Fruit fly (Drosophila melanogaster) whole organism, adult: ENCODE results near the gene CG43056.

Experiments
- CG11617 ChIP-seq: fragments of 200-800 bp; sonication (Bioruptor generic); optimal IDR thresholded peaks from 2 replicates; lab custom pipeline; 2017; ENCODE audit warnings: mild to moderate bottlenecking, missing biosample characterization, missing genetic modification reagents, missing genetic modification characterization
- CG12768 ChIP-seq: fragments of 200-800 bp; sonication (Bioruptor generic); optimal IDR thresholded peaks from 2 replicates; lab custom pipeline; 2017; ENCODE audit warnings: missing biosample characterization, missing genetic modification characterization, mild to moderate bottlenecking, moderate library complexity, missing genetic modification reagents
- CG14711 ChIP-seq: fragments of 200-800 bp; sonication (Bioruptor generic); optimal IDR thresholded peaks from 2 replicates; lab custom pipeline; 2018; ENCODE audit warnings: missing biosample characterization, mild to moderate bottlenecking, missing genetic modification characterization, moderate library complexity
- CG1620 ChIP-seq: fragments of 200-800 bp; sonication (Bioruptor generic); optimal IDR thresholded peaks from 2 replicates; lab custom pipeline; 2016; ENCODE audit warnings: missing biosample characterization, missing genetic modification characterization
- CG33017 ChIP-seq: fragments of 200-800 bp; sonication (Bioruptor generic); optimal IDR thresholded peaks from 2 replicates; lab custom pipeline; 2018; ENCODE audit warnings: missing biosample characterization, mild to moderate bottlenecking, missing genetic modification characterization, moderate library complexity
- CG5204 ChIP-seq: fragments of 200-800 bp; sonication (Bioruptor generic); optimal IDR thresholded peaks from 2 replicates; lab custom pipeline; 2016; ENCODE audit warnings: missing biosample characterization, missing genetic modification characterization
- CG7045 ChIP-seq: fragments of 200-800 bp; sonication (Bioruptor generic); optimal IDR thresholded peaks from 2 replicates; lab custom pipeline; 2017; ENCODE audit warnings: missing biosample characterization, mild to moderate bottlenecking, missing genetic modification characterization
- CG7101 ChIP-seq: fragments of 200-800 bp; sonication (Bioruptor generic); optimal IDR thresholded peaks from 2 replicates; lab custom pipeline; 2018; ENCODE audit warnings: missing biosample characterization, mild to moderate bottlenecking, missing genetic modification characterization, moderate library complexity
- Clk ChIP-seq: fragments of 200-800 bp; sonication (Bioruptor generic); optimal IDR thresholded peaks from 2 replicates; lab custom pipeline; 2017; ENCODE audit warnings: missing biosample characterization, missing genetic modification characterization
- Crg-1 ChIP-seq: fragments of 200-800 bp; sonication (Bioruptor generic); optimal IDR thresholded peaks from 2 replicates; lab custom pipeline; 2016; ENCODE audit warnings: missing biosample characterization, missing genetic modification characterization
- Hr96 ChIP-seq: fragments of 200-800 bp; sonication (Bioruptor generic); optimal IDR thresholded peaks from 2 replicates; lab custom pipeline; 2016; ENCODE audit warnings: missing biosample characterization, missing genetic modification characterization
- Mnt ChIP-seq: fragments of 200-800 bp; sonication (Bioruptor generic); optimal IDR thresholded peaks from 2 replicates; lab custom pipeline; 2016; ENCODE audit warnings: missing biosample characterization, mild to moderate bottlenecking, missing genetic modification characterization
- bab1 ChIP-seq: fragments of 200-800 bp; sonication (Bioruptor generic); optimal IDR thresholded peaks from 3 replicates; lab custom pipeline; 2019; ENCODE audit warnings: missing biosample characterization, mild to moderate bottlenecking, missing genetic modification characterization, moderate library complexity
- cic ChIP-seq: fragments of 200-800 bp; sonication (Bioruptor generic); optimal IDR thresholded peaks from 2 replicates; lab custom pipeline; 2017; ENCODE audit warnings: missing biosample characterization, mild to moderate bottlenecking, missing genetic modification characterization, moderate library complexity
- cnc ChIP-seq, 2 experiments: fragments of >200 bp; optimal IDR thresholded peaks; 2 replicates each; lab custom pipeline; 2017
- kay ChIP-seq: fragments of 200-800 bp; sonication (Bioruptor generic); peaks from one replicate; lab custom pipeline; 2016; ENCODE audit warnings: missing biosample characterization, missing genetic modification characterization, borderline replicate concordance
- ovo ChIP-seq: fragments of 200-800 bp; sonication (Bioruptor generic); optimal IDR thresholded peaks from 2 replicates; lab custom pipeline; 2016; ENCODE audit warnings: missing biosample characterization, missing genetic modification characterization
- pad ChIP-seq: fragments of 200-800 bp; sonication (Bioruptor generic); optimal IDR thresholded peaks from 3 replicates; lab custom pipeline; 2017; ENCODE audit warnings: missing biosample characterization, missing genetic modification characterization, mild to moderate bottlenecking, moderate library complexity, missing genetic modification reagents
- tj ChIP-seq: fragments of 200-800 bp; sonication (Bioruptor generic); optimal IDR thresholded peaks from 3 replicates; lab custom pipeline; 2017; ENCODE audit warnings: missing biosample characterization, mild to moderate bottlenecking, missing genetic modification characterization, moderate library complexity
- toe ChIP-seq: fragments of 200-800 bp; sonication (Bioruptor generic); optimal IDR thresholded peaks from 2 replicates; lab custom pipeline; 2016; ENCODE audit warnings: missing biosample characterization, missing genetic modification characterization

The CG43056 gene

DNA sequence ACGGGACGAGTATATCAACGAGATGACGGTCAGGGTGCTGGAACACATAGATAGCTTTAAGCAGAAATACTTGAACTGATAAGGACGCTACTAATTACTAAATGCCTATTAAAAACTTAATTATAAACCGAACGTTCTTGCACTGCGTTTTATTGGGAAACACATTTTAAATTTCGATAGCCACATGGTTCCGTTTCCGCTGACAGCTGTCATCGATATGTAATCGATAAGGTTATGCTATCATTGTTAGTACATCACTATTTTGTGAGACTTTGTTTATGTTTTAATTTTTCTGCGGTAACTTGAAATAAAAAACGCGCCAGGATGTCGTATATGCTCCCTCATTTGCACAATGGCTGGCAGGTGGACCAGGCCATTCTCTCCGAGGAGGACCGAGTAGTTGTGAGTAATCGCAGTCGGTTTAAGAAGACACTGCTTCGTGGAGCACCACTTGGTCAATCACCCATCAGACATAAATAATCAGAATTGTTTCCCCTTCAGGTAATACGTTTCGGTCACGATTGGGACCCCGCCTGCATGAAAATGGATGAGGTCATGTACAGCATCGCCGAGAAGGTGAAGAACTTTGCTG is 34.5 kb upstream of the CG43056 start, which contains the start of gene Dim1:
Gene Dim1, plus strand, starts transcription at position 239 of the 592 bp plus-strand sequence.
- TF ChIP-seq Clk (no peak), cnc (optimal IDR thresholded peaks at IDR 0.05; lab: Kevin White, UChicago) (no peak), bab1 (GFP tag; lab: Kevin White, UChicago) (peak; percentile 70), Hr96 (GFP tag; lab: Kevin White, UChicago) (peak; percentile 28), pad (GFP tag; lab: Kevin White, UChicago) (no peak), CG33017 (peak; percentile 8), cic (GFP tag; lab: Kevin White, UChicago) (no peak), CG11617 (peak; percentile 18)

DNA sequence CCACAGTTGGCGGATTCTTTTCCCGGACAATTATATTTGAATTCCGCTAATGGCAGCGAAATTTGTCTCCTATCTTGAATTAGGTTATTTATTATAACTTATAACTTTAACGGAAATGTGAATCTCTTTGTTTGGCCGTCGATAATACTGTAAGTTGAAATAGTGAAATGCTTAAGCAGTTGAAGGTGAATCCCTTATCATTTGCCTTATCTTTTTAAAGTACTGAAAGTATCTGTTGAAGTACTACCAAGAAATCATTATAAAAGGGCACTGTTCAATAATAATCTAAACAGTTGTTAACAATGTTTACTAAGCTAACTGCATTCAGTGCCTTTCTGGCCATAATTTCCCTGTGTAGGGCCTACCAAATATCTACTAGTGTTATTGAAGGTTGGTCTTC is 26.7 kb upstream of the CG43056 start, which contains the start of gene CG43055:
Gene CG43055, plus strand, starts transcription at position 301 of the 400 bp plus-strand sequence.
- TF ChIP-seq CG1620: no peak
- no peak for TF ChIP-seq Clk
- TF ChIP-seq Hr96 (GFP tag; lab: Kevin White, UChicago): no peak
- no peak for TF ChIP-seq Crg-1 (GFP tag; lab: Kevin White, UChicago)
- no peak for TF ChIP-seq pad (GFP tag; lab: Kevin White, UChicago)
- no peak for TF ChIP-seq ovo (GFP tag; lab: Kevin White, UChicago)
- no peak for TF ChIP-seq cic (GFP tag; lab: Kevin White, UChicago)
- no peak for TF ChIP-seq toe (GFP tag; lab: Kevin White, UChicago)
- no peak for TF ChIP-seq CG33017
- no peak for TF ChIP-seq Mnt
- no peak for TF ChIP-seq CG5204 (GFP tag; lab: Kevin White, UChicago)
- TF ChIP-seq CG7045 (GFP tag; lab: Kevin White, UChicago): no peak
- no peak for TF ChIP-seq CG11617
- no peak for TF ChIP-seq cnc (optimal IDR thresholded peaks at IDR 0.05; lab: Kevin White, UChicago)
- no peak for TF ChIP-seq bab1 (GFP tag; lab: Kevin White, UChicago)
- no peak for TF ChIP-seq CG7101 (tag; lab: Kevin White, UChicago)
- no peak for TF ChIP-seq kay (GFP tag; lab: Kevin White, UChicago)
- no peak for TF ChIP-seq CG12768
- TF ChIP-seq CG14711: no peak
- no peak for TF ChIP-seq tj (GFP tag; lab: Kevin White, UChicago)

DNA sequence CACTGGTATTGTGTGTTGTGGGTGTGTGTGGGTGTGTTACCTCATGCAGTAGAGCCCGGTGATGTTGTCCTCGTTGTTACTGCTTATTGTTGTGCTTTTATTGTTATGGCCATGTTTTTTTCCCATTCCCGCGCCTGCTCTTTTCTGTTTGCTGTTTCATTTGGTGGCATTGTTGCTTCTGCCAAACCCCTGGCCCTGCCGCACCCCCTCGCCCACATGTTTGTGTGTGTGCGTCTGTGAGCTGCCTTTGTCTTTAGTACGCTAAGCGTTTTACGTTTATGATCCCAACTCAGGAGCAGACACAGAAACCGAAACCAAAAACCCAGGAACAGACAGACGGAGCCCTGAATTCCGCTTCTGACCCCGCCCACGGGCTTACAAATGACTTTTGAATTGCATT is 23.5 kb upstream of the CG43056 start:
- TF ChIP-seq cnc (optimal IDR thresholded peaks at IDR 0.05; lab: Kevin White, UChicago) (no peak), Mnt (no peak), cic (GFP tag; lab: Kevin White, UChicago) (no peak), Crg-1 (GFP tag; lab: Kevin White, UChicago) (no peak), Hr96 (GFP tag; lab: Kevin White, UChicago) (no peak), CG11617 (no peak), bab1 (GFP tag; lab: Kevin White, UChicago) (no peak), Clk (no peak), CG12768 (no peak), CG7101 (tag; lab: Kevin White, UChicago) (no peak), CG5204 (GFP tag; lab: Kevin White, UChicago) (no peak)

dm6 chr2L:4416089-4416488 is 21.5 kb upstream of the CG43056 start:
- TF ChIP-seq Clk: no peak
- TF ChIP-seq Hr96 (GFP tag; lab: Kevin White, UChicago): peak; percentile 10

DNA sequence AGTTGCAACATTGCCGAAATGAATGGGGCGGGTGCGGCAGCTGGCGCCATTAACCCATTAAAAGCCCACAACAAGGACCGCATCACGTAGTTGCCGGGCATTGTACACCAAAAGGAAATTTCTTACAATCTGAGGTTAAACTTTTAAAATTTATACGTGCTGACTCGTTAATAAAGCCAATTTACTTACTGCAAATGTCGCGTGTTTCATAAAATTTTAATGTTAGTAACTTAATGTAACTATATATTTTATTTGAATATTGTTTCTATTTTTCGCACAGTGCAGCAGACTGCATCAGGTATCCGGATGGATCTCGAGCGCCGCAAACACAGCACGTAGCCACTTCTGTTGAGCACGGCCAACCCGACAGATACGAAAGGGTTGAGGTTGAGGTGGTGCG is 20.7 kb upstream of the CG43056 start:
- TF ChIP-seq cic (GFP tag; lab: Kevin White, UChicago) (no peak), CG5204 (GFP tag; lab: Kevin White, UChicago) (peak; percentile 43), Clk (no peak), CG7045 (GFP tag; lab: Kevin White, UChicago) (peak; percentile 36), kay (GFP tag; lab: Kevin White, UChicago) (no peak), CG33017 (peak; percentile 42), Hr96 (GFP tag; lab: Kevin White, UChicago) (no peak), CG12768 (peak; percentile 13), CG7101 (tag; lab: Kevin White, UChicago) (no peak)

- TF ChIP-seq kay (GFP tag; lab: Kevin White, UChicago): peak; percentile 9
- TF ChIP-seq toe (GFP tag; lab: Kevin White, UChicago): no peak
Measured at dm6 chr2L:4417982-4418381, 19.6 kb upstream of the CG43056 start.

- TF ChIP-seq CG7101 (tag; lab: Kevin White, UChicago) (no peak), Crg-1 (GFP tag; lab: Kevin White, UChicago) (no peak), tj (GFP tag; lab: Kevin White, UChicago) (no peak), CG14711 (no peak), CG7045 (GFP tag; lab: Kevin White, UChicago) (no peak), Clk (no peak), CG1620 (no peak), bab1 (GFP tag; lab: Kevin White, UChicago) (no peak), pad (GFP tag; lab: Kevin White, UChicago) (no peak), CG5204 (GFP tag; lab: Kevin White, UChicago) (no peak), CG12768 (no peak), Hr96 (GFP tag; lab: Kevin White, UChicago) (no peak)
Measured at dm6 chr2L:4418819-4419218, 18.8 kb upstream of the CG43056 start.
